Fruit fly (Drosophila melanogaster): ENCODE measurements around the gene CG3552.
A peak's percentile ranks its signal among the peaks of the same experiment; 100 is the strongest.

The CG3552 gene

DNA sequence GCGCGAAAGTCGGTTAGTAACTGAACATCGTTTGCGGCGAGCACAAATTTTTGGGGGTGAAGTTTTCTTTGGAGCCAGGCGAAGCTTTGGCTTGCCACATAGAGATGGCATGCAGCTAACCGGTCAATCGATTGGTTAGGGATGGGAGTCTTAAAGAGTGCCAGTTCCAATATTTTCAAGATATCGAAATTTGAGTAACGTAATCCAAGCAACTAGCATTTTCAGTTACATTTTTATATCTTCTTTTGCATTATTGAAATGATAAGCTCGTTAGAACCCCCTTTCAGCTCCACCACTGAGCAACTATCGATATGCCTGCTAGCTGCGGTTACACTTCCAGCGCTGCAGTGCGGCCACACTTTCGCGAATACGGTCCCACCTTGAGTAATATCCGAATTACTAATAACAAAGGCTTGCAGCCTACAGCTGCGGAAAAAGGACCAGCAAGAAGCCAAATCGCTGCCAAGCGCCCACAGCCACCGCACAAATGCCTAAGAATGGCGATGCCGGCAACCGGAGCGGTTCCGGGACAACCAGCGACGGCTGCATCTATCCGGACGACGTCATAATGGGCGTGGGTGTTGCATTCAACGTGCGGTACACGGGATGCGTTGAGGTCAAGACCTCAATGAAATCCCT, 29.3 kb upstream of the CG3552 start, which contains the start of the genes Atat and Shc:
Atat (minus strand) TSS at position 103 of the 639 bp plus-strand sequence.
Shc (plus strand) TSS at position 355 of the 639 bp plus-strand sequence.
- TF ChIP-seq CG17801 (GFP tag; optimal IDR thresholded peaks at IDR 0.05; ENCODE audit: partially characterized antibody): peak; percentile 97

- peak; percentile 80 for TF ChIP-seq CG17801 (GFP tag; optimal IDR thresholded peaks at IDR 0.05; ENCODE audit: partially characterized antibody)
Measured at dm6 chr3L:9429665-9430607, 26.2 kb upstream of the CG3552 start, which contains the start of the genes RpS17 and MTF-1. Gene RpS17 (minus strand): TSS chr3L:9429821. Gene MTF-1 (plus strand): TSS chr3L:9430312.

DNA sequence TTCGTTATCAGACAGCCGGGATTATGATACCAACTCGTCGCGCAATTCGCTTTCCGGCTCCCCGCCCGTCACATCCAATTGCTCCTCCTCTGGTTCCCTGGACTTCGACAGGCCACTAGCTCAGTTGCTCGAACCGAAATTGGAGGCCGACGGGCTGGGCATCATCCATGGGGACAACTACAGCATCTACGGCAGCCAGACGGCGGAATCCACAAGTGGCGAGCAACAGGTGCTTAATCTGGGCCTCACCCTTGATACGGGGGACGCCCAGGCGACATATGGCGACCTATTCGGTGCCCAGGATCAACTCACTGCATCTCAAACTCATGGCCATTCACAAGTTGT, 25.5 kb upstream of the CG3552 start:
- no peak for TF ChIP-seq CG17801 (GFP tag; optimal IDR thresholded peaks at IDR 0.05; ENCODE audit: partially characterized antibody)

dm6 chr3L:9431848-9432623, 24.1 kb upstream of the CG3552 start:
- no peak for TF ChIP-seq CG17801 (GFP tag; optimal IDR thresholded peaks at IDR 0.05; ENCODE audit: partially characterized antibody)

DNA sequence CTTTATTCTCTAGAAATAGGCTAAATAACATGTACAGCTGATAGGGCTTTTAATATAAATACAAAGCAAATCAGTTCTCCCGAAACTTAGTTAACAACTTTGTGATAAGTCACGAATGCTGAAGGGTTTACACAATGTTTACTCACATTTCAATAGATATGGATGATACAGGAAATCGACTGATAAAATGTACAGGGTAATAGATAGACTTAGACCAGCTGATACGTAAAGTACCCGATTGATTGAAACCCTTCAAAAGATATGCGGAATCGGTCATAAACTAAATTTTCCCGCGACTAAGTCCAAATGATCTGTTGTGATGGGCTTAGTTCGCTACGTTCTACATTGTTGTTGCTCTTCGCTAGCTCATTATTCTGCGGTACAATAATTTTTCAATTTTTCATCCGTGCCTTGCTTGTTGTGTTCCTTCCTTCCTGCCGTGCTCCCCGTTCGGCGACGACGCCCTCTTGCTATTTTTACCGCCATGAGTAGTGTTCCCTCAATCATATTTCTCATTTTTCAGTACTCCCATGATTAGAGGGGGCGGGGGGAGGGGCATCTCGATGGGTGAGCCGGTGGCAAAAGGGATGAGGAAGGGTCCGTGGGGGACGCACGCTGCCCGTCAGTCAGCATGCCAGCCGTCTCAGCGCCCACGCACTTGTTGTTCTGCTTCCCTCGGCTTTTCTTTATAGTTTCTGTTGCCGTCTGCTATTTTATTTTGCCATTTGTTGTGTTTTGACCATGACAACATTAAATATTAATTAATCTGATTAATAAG, 23.1 kb upstream of the CG3552 start:
- no peak for TF ChIP-seq CG17801 (GFP tag; optimal IDR thresholded peaks at IDR 0.05; ENCODE audit: partially characterized antibody)

- TF ChIP-seq CG17801 (GFP tag; optimal IDR thresholded peaks at IDR 0.05; ENCODE audit: partially characterized antibody): peak; percentile 18
Measured at dm6 chr3L:9435315-9435714, 20.8 kb upstream of the CG3552 start, which contains the start of gene CG42526. Gene CG42526 (minus strand): TSS chr3L:9435399.

dm6 chr3L:9435831-9436230, 20.3 kb upstream of the CG3552 start:
- no peak for TF ChIP-seq CG17801 (GFP tag; optimal IDR thresholded peaks at IDR 0.05; ENCODE audit: partially characterized antibody)

dm6 chr3L:9438858-9439257, 17.3 kb upstream of the CG3552 start:
- TF ChIP-seq CG17801 (GFP tag; optimal IDR thresholded peaks at IDR 0.05; ENCODE audit: partially characterized antibody): no peak

- TF ChIP-seq CG17801 (GFP tag; optimal IDR thresholded peaks at IDR 0.05; ENCODE audit: partially characterized antibody): peak; percentile 22
Measured at dm6 chr3L:9441907-9442479, 14.1 kb upstream of the CG3552 start, which contains the start of the genes Bet3 and Nf-YA. Gene Bet3 (minus strand): TSS chr3L:9442267. Gene Nf-YA (minus strand): TSS chr3L:9442267.

DNA sequence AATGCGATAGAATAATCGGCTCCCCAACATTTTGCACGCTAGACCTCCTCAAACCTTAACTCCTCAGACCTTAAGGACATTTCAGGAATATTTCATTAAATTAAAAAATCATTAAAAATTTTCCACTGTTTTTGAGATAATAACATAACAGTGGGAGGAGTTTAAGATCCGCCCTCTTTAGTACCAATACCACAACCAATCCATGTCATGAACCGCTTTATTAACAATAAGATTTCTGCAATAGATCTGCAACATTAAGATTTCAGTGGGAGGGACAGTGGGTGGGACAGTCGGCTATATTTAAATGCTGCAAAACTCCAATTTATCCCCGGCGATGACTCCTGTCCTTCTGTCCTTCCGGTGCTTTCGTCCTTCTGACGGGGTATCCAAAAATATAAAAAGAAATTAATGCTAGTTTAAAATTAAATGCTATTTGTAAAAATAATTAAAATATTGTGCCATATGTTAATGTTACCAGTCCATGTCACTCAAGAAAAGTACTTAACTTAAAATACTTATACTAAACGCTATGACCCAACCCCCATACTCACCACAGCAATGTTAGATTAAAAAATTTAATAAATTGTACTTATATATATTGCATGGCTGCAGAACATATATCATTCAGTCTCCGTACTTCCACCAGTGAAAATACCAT, 13.4 kb upstream of the CG3552 start, which contains the start of gene Srg3:
Srg3 (plus strand) TSS at position 608 of the 658 bp plus-strand sequence.
- TF ChIP-seq CG17801 (GFP tag; optimal IDR thresholded peaks at IDR 0.05; ENCODE audit: partially characterized antibody): no peak

DNA sequence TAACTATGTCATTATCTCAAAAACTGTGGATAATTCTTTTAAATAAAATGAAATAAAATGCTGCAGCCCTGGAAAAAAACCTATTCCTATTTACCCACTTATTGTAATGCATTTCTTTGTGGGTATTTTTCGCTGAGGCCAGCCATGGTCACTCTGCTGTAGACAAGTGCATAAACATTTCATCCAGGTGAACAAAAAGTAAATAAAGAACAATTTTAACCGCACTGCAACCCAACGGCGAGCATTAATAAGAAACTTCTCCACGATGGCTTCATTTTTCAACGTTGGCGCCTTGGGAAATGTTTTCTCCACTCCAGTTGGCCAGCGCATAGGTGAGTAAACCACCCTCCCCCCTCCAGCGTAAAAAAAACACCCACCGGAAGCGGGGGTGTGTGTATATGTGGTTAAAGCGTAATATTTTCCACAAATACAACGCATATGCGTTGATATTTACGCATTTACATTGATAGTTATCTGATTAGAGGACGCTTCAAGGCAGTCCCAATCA, 9.3 kb upstream of the CG3552 start, which contains the start of gene CG3529:
CG3529 (plus strand) TSS at position 134 of the 508 bp plus-strand sequence.
- peak; percentile 10 for TF ChIP-seq CG17801 (GFP tag; optimal IDR thresholded peaks at IDR 0.05; ENCODE audit: partially characterized antibody)

DNA sequence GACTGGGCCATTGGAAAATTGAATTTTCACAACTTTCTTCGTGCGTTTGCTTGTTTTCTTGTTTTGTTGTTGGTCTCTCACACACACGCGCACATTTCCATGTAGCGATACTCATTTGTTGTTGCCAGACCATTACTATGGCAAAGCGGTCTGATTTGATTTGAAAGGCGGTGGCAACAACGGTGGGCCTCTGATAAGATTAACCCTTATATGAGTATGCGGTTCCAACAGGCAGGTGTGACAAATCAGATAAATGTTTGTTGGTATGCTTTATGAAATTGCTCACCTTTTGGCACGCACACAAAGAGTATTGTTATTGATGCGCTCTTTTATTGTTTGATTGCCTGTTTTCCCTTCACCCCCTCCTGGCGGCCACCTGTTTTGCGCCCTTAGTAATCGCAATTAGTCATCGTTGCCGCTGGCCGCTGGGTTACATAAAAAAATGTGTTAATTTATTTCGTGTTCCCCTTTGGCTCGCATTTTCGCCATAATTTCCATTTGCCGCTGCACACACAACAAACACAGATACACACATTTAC, 8.8 kb upstream of the CG3552 start:
- peak; percentile 39 for TF ChIP-seq CG17801 (GFP tag; optimal IDR thresholded peaks at IDR 0.05; ENCODE audit: partially characterized antibody)
